Fruit fly (Drosophila melanogaster) whole organism, adult: ENCODE measurements around the gene kni.

Experiments
- CG12768 ChIP-seq: fragments of 200-800 bp; sonication (Bioruptor generic); optimal IDR thresholded peaks from 2 replicates; lab custom pipeline; 2017; ENCODE audit warnings: missing biosample characterization, missing genetic modification characterization, mild to moderate bottlenecking, moderate library complexity, missing genetic modification reagents
- CG1620 ChIP-seq: fragments of 200-800 bp; sonication (Bioruptor generic); optimal IDR thresholded peaks from 2 replicates; lab custom pipeline; 2016; ENCODE audit warnings: missing biosample characterization, missing genetic modification characterization
- CG7101 ChIP-seq: fragments of 200-800 bp; sonication (Bioruptor generic); optimal IDR thresholded peaks from 2 replicates; lab custom pipeline; 2018; ENCODE audit warnings: missing biosample characterization, mild to moderate bottlenecking, missing genetic modification characterization, moderate library complexity
- Clk ChIP-seq: fragments of 200-800 bp; sonication (Bioruptor generic); optimal IDR thresholded peaks from 2 replicates; lab custom pipeline; 2017; ENCODE audit warnings: missing biosample characterization, missing genetic modification characterization
- Crg-1 ChIP-seq: fragments of 200-800 bp; sonication (Bioruptor generic); optimal IDR thresholded peaks from 2 replicates; lab custom pipeline; 2016; ENCODE audit warnings: missing biosample characterization, missing genetic modification characterization
- ovo ChIP-seq: fragments of 200-800 bp; sonication (Bioruptor generic); optimal IDR thresholded peaks from 2 replicates; lab custom pipeline; 2016; ENCODE audit warnings: missing biosample characterization, missing genetic modification characterization
- pad ChIP-seq: fragments of 200-800 bp; sonication (Bioruptor generic); optimal IDR thresholded peaks from 3 replicates; lab custom pipeline; 2017; ENCODE audit warnings: missing biosample characterization, missing genetic modification characterization, mild to moderate bottlenecking, moderate library complexity, missing genetic modification reagents
- tj ChIP-seq: fragments of 200-800 bp; sonication (Bioruptor generic); optimal IDR thresholded peaks from 3 replicates; lab custom pipeline; 2017; ENCODE audit warnings: missing biosample characterization, mild to moderate bottlenecking, missing genetic modification characterization, moderate library complexity
- toe ChIP-seq: fragments of 200-800 bp; sonication (Bioruptor generic); optimal IDR thresholded peaks from 2 replicates; lab custom pipeline; 2016; ENCODE audit warnings: missing biosample characterization, missing genetic modification characterization

DNA sequence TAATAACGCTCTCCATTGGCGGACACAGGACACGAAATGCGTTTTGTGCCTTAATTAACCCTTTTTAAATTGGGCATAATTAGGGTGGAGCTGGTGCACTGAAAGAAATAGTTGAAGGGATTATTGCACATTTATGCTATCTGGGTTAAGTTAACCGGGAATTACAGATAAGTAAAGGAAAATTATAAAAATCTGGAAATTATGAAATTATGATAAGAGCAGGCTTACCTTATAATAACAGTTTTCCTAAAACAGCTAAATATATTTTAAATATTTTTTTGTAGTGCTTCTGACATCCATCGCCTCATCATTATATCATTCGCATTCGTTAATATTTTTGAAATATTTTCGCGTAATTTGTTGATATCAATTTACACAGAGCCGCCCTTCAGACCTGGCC is 12.0 kb upstream of the kni start:
- TF ChIP-seq tj (GFP tag; lab: Kevin White, UChicago) = no peak
- no peak for TF ChIP-seq CG1620 (GFP tag; lab: Kevin White, UChicago)
- TF ChIP-seq CG7101 (tag; lab: Kevin White, UChicago) = no peak
- no peak for TF ChIP-seq ovo (GFP tag; lab: Kevin White, UChicago)
- no peak for TF ChIP-seq Clk
- no peak for TF ChIP-seq toe (GFP tag; lab: Kevin White, UChicago)
- TF ChIP-seq CG12768 = no peak
- TF ChIP-seq pad (GFP tag; lab: Kevin White, UChicago) = no peak
- no peak for TF ChIP-seq Crg-1 (GFP tag; lab: Kevin White, UChicago)
